Fruit fly (Drosophila melanogaster): ENCODE results near the gene tzn.

DNA sequence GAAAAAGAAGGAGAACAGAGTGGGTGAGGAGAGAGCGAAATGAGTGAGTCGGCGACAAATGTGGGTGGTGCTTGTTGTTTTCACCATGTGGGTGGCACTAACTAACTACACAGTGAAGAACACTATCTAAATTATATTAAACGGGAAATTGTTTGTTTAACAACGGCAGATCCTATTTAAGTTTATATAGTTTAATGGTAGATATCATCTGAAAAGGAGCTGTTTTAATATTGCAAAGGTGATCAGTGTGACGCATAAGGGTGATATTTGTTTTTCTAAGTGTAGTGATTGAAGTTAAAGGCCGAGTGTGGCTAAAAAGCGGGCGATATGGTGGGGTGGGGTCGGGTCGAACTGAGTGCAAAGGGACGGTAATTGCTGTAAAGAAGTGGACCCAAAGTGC lies 50.1 kb downstream of the tzn start:
- TF ChIP-seq CG11696 (GFP tag; IDR thresholded peaks at IDR 0.05) (no peak), CG13296 (GFP tag; optimal IDR thresholded peaks at IDR 0.05) (no peak), pan (optimal IDR thresholded peaks at IDR 0.05) (no peak), pan (GFP tag; optimal IDR thresholded peaks at IDR 0.05 in 1 of 2, IDR thresholded peaks at IDR 0.05 in 1 of 2) (no peak), CG4820 (GFP tag; optimal IDR thresholded peaks at IDR 0.05) (no peak), fru (optimal IDR thresholded peaks at IDR 0.05) (no peak), CG8388 (GFP tag; optimal IDR thresholded peaks at IDR 0.05) (no peak), tll (GFP tag; optimal IDR thresholded peaks at IDR 0.05) (no peak), Sry-δ (GFP tag; optimal IDR thresholded peaks at IDR 0.05) (no peak), CG12942 (GFP tag; optimal IDR thresholded peaks at IDR 0.05) (no peak), Gug (GFP tag; IDR thresholded peaks at IDR 0.05) (no peak), Hr39 (optimal IDR thresholded peaks at IDR 0.05) (no peak), CG12769 (tag; optimal IDR thresholded peaks at IDR 0.05) (no peak)
